Fruit fly (Drosophila melanogaster) whole organism, embryonic: Measurements from ENCODE around the gene CG14230.
A peak's percentile ranks its signal among the peaks of the same experiment; 100 is the strongest.

Experiments used
- Abd-B ChIP-seq: fragments of 200-800 bp; sonication (Bioruptor generic); optimal IDR thresholded peaks from 2 replicates; lab custom pipeline; 2018; ENCODE audit warnings: missing biosample characterization, mild to moderate bottlenecking, missing genetic modification characterization, moderate library complexity
- Adf1 ChIP-seq: fragments of 200-800 bp; sonication (Bioruptor generic); IDR thresholded peaks from 2 replicates; pipeline ENCODE4 v1.3.6; 2022; ENCODE audit warnings: missing biosample characterization, missing genetic modification characterization
- B-H1 ChIP-seq: fragments of 200-800 bp; sonication (Bioruptor generic); IDR thresholded peaks from 3 replicates; pipeline ENCODE4 v1.3.6; 2022; ENCODE audit warnings: missing biosample characterization, missing genetic modification characterization
- CG10147 ChIP-seq: fragments of 200-800 bp; sonication (Bioruptor generic); optimal IDR thresholded peaks from 2 replicates; lab custom pipeline; 2019; ENCODE audit warnings: missing biosample characterization, mild to moderate bottlenecking, missing genetic modification characterization, moderate library complexity
- CG1024 ChIP-seq: fragments of 200-800 bp; sonication (Bioruptor generic); IDR thresholded peaks from 2 replicates; pipeline ENCODE4 v1.3.6; 2022; ENCODE audit warnings: missing biosample characterization, missing genetic modification characterization
- CG10543 ChIP-seq: fragments of 200-800 bp; sonication (Bioruptor generic); optimal IDR thresholded peaks from 3 replicates; lab custom pipeline; 2017; ENCODE audit warnings: missing biosample characterization, mild to moderate bottlenecking, missing genetic modification characterization, moderate library complexity
- CG12155 ChIP-seq: fragments of 200-800 bp; sonication (Bioruptor generic); optimal IDR thresholded peaks from 3 replicates; lab custom pipeline; 2016; ENCODE audit warnings: missing biosample characterization, missing genetic modification characterization
- CG12391 ChIP-seq: fragments of 200-800 bp; sonication (Bioruptor generic); optimal IDR thresholded peaks from 3 replicates; lab custom pipeline; 2018; ENCODE audit warnings: missing biosample characterization, mild to moderate bottlenecking, missing genetic modification characterization, moderate library complexity
- CG13296 ChIP-seq: fragments of 200-800 bp; sonication (Bioruptor generic); optimal IDR thresholded peaks from 3 replicates; lab custom pipeline; 2018; ENCODE audit warnings: missing biosample characterization, mild to moderate bottlenecking, missing genetic modification characterization
- CG14667 ChIP-seq: fragments of 200-800 bp; sonication (Bioruptor generic); IDR thresholded peaks from 2 replicates; pipeline ENCODE4 v1.3.6; 2022; ENCODE audit warnings: missing biosample characterization, missing genetic modification characterization
- CG15011 ChIP-seq: fragments of 200-800 bp; sonication (Bioruptor generic); optimal IDR thresholded peaks from 3 replicates; lab custom pipeline; 2018; ENCODE audit warnings: missing biosample characterization, mild to moderate bottlenecking, missing genetic modification characterization
- CG18619 ChIP-seq: fragments of 200-800 bp; sonication (Bioruptor generic); optimal IDR thresholded peaks from 3 replicates; lab custom pipeline; 2017; ENCODE audit warnings: missing biosample characterization, mild to moderate bottlenecking, missing genetic modification characterization
- CG32772 ChIP-seq: fragments of 200-800 bp; sonication (Bioruptor generic); IDR thresholded peaks from 2 replicates; pipeline ENCODE4 v1.3.6; 2022; ENCODE audit warnings: missing biosample characterization, missing genetic modification characterization
- CG3407 ChIP-seq: fragments of 200-800 bp; sonication (Bioruptor generic); optimal IDR thresholded peaks from 2 replicates; lab custom pipeline; 2018; ENCODE audit warnings: missing biosample characterization, mild to moderate bottlenecking, missing genetic modification characterization
- CG3838 ChIP-seq: fragments of 200-800 bp; sonication (Bioruptor generic); optimal IDR thresholded peaks from 3 replicates; lab custom pipeline; 2016; ENCODE audit warnings: missing biosample characterization, missing genetic modification characterization
- CG4707 ChIP-seq: fragments of 200-800 bp; sonication (Bioruptor generic); optimal IDR thresholded peaks from 2 replicates; lab custom pipeline; 2018; ENCODE audit warnings: missing biosample characterization, mild to moderate bottlenecking, missing genetic modification characterization, moderate library complexity
- CG4730 ChIP-seq: fragments of 200-800 bp; sonication (Bioruptor generic); IDR thresholded peaks from 2 replicates; pipeline ENCODE4 v1.3.6; 2022; ENCODE audit warnings: missing biosample characterization, missing genetic modification characterization
- CG4820 ChIP-seq: fragments of 200-800 bp; sonication (Bioruptor generic); optimal IDR thresholded peaks from 3 replicates; lab custom pipeline; 2016; ENCODE audit warnings: missing biosample characterization, missing genetic modification characterization
- CG5953 ChIP-seq: fragments of 200-800 bp; sonication (Bioruptor generic); IDR thresholded peaks from 2 replicates; pipeline ENCODE4 v1.3.6; 2022; ENCODE audit warnings: missing biosample characterization, missing genetic modification characterization
- CG6175 ChIP-seq: fragments of 200-800 bp; sonication (Bioruptor generic); IDR thresholded peaks from 3 replicates; pipeline ENCODE4 v1.3.6; 2022; ENCODE audit warnings: missing biosample characterization, missing genetic modification characterization
- CG6854 ChIP-seq: fragments of 200-800 bp; sonication (Bioruptor generic); optimal IDR thresholded peaks from 3 replicates; lab custom pipeline; 2017; ENCODE audit warnings: missing biosample characterization, mild to moderate bottlenecking, missing genetic modification characterization
- CG9932 ChIP-seq: fragments of 200-800 bp; sonication (Bioruptor generic); IDR thresholded peaks from 2 replicates; pipeline ENCODE4 v1.3.6; 2022; ENCODE audit warnings: missing biosample characterization, missing genetic modification characterization
- CTCF ChIP-seq: fragments of 200-800 bp; sonication (Bioruptor generic); optimal IDR thresholded peaks from 2 replicates; lab custom pipeline; 2017; ENCODE audit warnings: missing biosample characterization, mild to moderate bottlenecking, missing genetic modification characterization, moderate library complexity
- CoRest ChIP-seq: fragments of 200-800 bp; sonication (Bioruptor generic); optimal IDR thresholded peaks from 3 replicates; lab custom pipeline; 2018; ENCODE audit warnings: missing biosample characterization, mild to moderate bottlenecking, missing genetic modification characterization, moderate library complexity
- Doc2 ChIP-seq: fragments of 200-800 bp; sonication (Bioruptor generic); IDR thresholded peaks from 2 replicates; pipeline ENCODE4 v1.3.6; 2022; ENCODE audit warnings: missing biosample characterization, missing genetic modification characterization
- ERR ChIP-seq: fragments of 200-800 bp; sonication (Bioruptor generic); optimal IDR thresholded peaks from 2 replicates; lab custom pipeline; 2016; ENCODE audit warnings: missing biosample characterization, missing genetic modification characterization
- Gug ChIP-seq: fragments of 200-800 bp; sonication (Bioruptor generic); IDR thresholded peaks from 4 replicates; pipeline ENCODE4 v1.3.6; 2022; ENCODE audit warnings: missing biosample characterization, missing genetic modification characterization
- HLH54F ChIP-seq: fragments of 200-800 bp; sonication (Bioruptor generic); optimal IDR thresholded peaks from 3 replicates; lab custom pipeline; 2016; ENCODE audit warnings: missing biosample characterization, missing genetic modification characterization
- Hr78 ChIP-seq, 2 experiments: fragments of 200-800 bp in 1 of 2; fragments of >200 bp in 1 of 2; sonication (Bioruptor generic) in 1 of 2; optimal IDR thresholded peaks; 2 replicates each; lab custom pipeline; 2017 to 2019; ENCODE audit warnings: missing biosample characterization in 2 of 2, missing genetic modification characterization in 2 of 2, mild to moderate bottlenecking in 1 of 2, moderate library complexity in 1 of 2
- Lim3 ChIP-seq: fragments of 200-800 bp; sonication (Bioruptor generic); IDR thresholded peaks from 2 replicates; pipeline ENCODE4 v1.3.6; 2022; ENCODE audit warnings: missing biosample characterization, missing genetic modification characterization
- Nf-YA ChIP-seq: fragments of 200-800 bp; sonication (Bioruptor generic); IDR thresholded peaks from 2 replicates; pipeline ENCODE4 v1.3.6; 2022; ENCODE audit warnings: missing biosample characterization, missing genetic modification characterization
- Oaz ChIP-seq: fragments of 200-800 bp; sonication (Bioruptor generic); IDR thresholded peaks from 2 replicates; pipeline ENCODE4 v1.3.6; 2022; ENCODE audit warnings: missing biosample characterization, missing genetic modification characterization
- Optix ChIP-seq: fragments of 200-800 bp; sonication (Bioruptor generic); IDR thresholded peaks from 3 replicates; pipeline ENCODE4 v1.3.6; 2022; ENCODE audit warnings: missing biosample characterization, missing genetic modification characterization
- Side ChIP-seq: fragments of 200-800 bp; sonication (Bioruptor generic); optimal IDR thresholded peaks from 2 replicates; lab custom pipeline; 2016; ENCODE audit warnings: missing biosample characterization, missing genetic modification characterization
- Sox102F ChIP-seq: fragments of 200-800 bp; sonication (Bioruptor generic); optimal IDR thresholded peaks from 2 replicates; lab custom pipeline; 2018; ENCODE audit warnings: missing biosample characterization, mild to moderate bottlenecking, missing genetic modification characterization, moderate library complexity
- ara ChIP-seq: fragments of 200-800 bp; sonication (Bioruptor generic); IDR thresholded peaks from 2 replicates; pipeline ENCODE4 v1.3.6; 2022; ENCODE audit warnings: missing biosample characterization, missing genetic modification characterization
- az2 ChIP-seq: fragments of 200-800 bp; sonication (Bioruptor generic); optimal IDR thresholded peaks from 3 replicates; lab custom pipeline; 2016; ENCODE audit warnings: missing biosample characterization, missing genetic modification characterization
- btn ChIP-seq: fragments of 200-800 bp; sonication (Bioruptor generic); optimal IDR thresholded peaks from 2 replicates; lab custom pipeline; 2016; ENCODE audit warnings: missing biosample characterization, missing genetic modification characterization
- chn ChIP-seq: fragments of 200-800 bp; sonication (Bioruptor generic); optimal IDR thresholded peaks from 2 replicates; lab custom pipeline; 2016; ENCODE audit warnings: missing biosample characterization, missing genetic modification characterization
- dan ChIP-seq: fragments of 200-800 bp; sonication (Bioruptor generic); IDR thresholded peaks from 2 replicates; pipeline ENCODE4 v1.3.6; 2022; ENCODE audit warnings: missing biosample characterization, missing genetic modification characterization
- dm ChIP-seq: fragments of 200-800 bp; sonication (Bioruptor generic); optimal IDR thresholded peaks from 3 replicates; lab custom pipeline; 2016; ENCODE audit warnings: missing biosample characterization, missing genetic modification characterization
- eve ChIP-seq, 2 experiments: fragments of >200 bp; optimal IDR thresholded peaks; 2 replicates each; lab custom pipeline; 2017; ENCODE audit warnings: missing biosample characterization in 2 of 2, missing genetic modification characterization in 2 of 2
- ewg ChIP-seq: fragments of 200-800 bp; sonication (Bioruptor generic); optimal IDR thresholded peaks from 3 replicates; lab custom pipeline; 2017; ENCODE audit warnings: mild to moderate bottlenecking, missing biosample characterization, missing genetic modification reagents, missing genetic modification characterization
- gfzf ChIP-seq: fragments of 200-800 bp; sonication (Bioruptor generic); optimal IDR thresholded peaks from 2 replicates; lab custom pipeline; 2016; ENCODE audit warnings: missing biosample characterization, mild to moderate bottlenecking, missing genetic modification characterization, moderate library complexity
- kah ChIP-seq: fragments of 200-800 bp; sonication (Bioruptor generic); optimal IDR thresholded peaks from 2 replicates; lab custom pipeline; 2018; ENCODE audit warnings: missing biosample characterization, mild to moderate bottlenecking, missing genetic modification characterization
- mld ChIP-seq: fragments of 200-800 bp; sonication (Bioruptor generic); IDR thresholded peaks from 3 replicates; pipeline ENCODE4 v1.3.6; 2022; ENCODE audit warnings: missing biosample characterization, missing genetic modification characterization; ENCODE audit not compliant: partially characterized antibody
- nau ChIP-seq: fragments of 200-800 bp; sonication (Bioruptor generic); optimal IDR thresholded peaks from 3 replicates; lab custom pipeline; 2017; ENCODE audit warnings: missing biosample characterization, mild to moderate bottlenecking, missing genetic modification characterization, missing genetic modification reagents
- odd ChIP-seq: fragments of 200-800 bp; sonication (Bioruptor generic); optimal IDR thresholded peaks from 2 replicates; lab custom pipeline; 2017; ENCODE audit warnings: missing biosample characterization, mild to moderate bottlenecking, missing genetic modification characterization
- onecut ChIP-seq: fragments of 200-800 bp; sonication (Bioruptor generic); IDR thresholded peaks from 2 replicates; pipeline ENCODE4 v1.3.6; 2022; ENCODE audit warnings: missing biosample characterization, missing genetic modification characterization
- pb ChIP-seq: fragments of 200-800 bp; sonication (Bioruptor generic); optimal IDR thresholded peaks from 3 replicates; lab custom pipeline; 2016; ENCODE audit warnings: missing biosample characterization, missing genetic modification characterization
- phol ChIP-seq: fragments of 200-800 bp; sonication (Bioruptor generic); optimal IDR thresholded peaks from 3 replicates; lab custom pipeline; 2018; ENCODE audit warnings: missing biosample characterization, mild to moderate bottlenecking, missing genetic modification characterization, moderate library complexity
- sr ChIP-seq: fragments of 200-800 bp; sonication (Bioruptor generic); IDR thresholded peaks from 3 replicates; pipeline ENCODE4 v1.3.6; 2022; ENCODE audit warnings: missing biosample characterization, missing genetic modification characterization
- tin ChIP-seq: fragments of 200-800 bp; sonication (Bioruptor generic); optimal IDR thresholded peaks from 3 replicates; lab custom pipeline; 2016; ENCODE audit warnings: missing biosample characterization, missing genetic modification characterization
- z ChIP-seq: fragments of 200-800 bp; sonication (Bioruptor generic); IDR thresholded peaks from 3 replicates; pipeline ENCODE4 v1.3.6; 2022; ENCODE audit warnings: missing biosample characterization, missing genetic modification characterization

The CG14230 gene

dm6 chrX:19748565-19748964 lies 44.6 kb downstream of the CG14230 start (continued):
- no peak for TF ChIP-seq CG1024 (GFP tag; lab: Robert Waterston, UW)
- TF ChIP-seq CG6854, result no peak
- no peak for TF ChIP-seq CG15011 (GFP tag; lab: Kevin White, UChicago)
- no peak for TF ChIP-seq kah (GFP tag; lab: Kevin White, UChicago)
- no peak for TF ChIP-seq Sox102F
- TF ChIP-seq tin (GFP tag; lab: Kevin White, UChicago), result no peak
- TF ChIP-seq CG3407 (GFP tag; lab: Kevin White, UChicago), result no peak
- TF ChIP-seq Side (GFP tag; lab: Kevin White, UChicago), result no peak
- no peak for TF ChIP-seq pb
- TF ChIP-seq CG14667 (GFP tag; lab: Robert Waterston, UW), result no peak
- TF ChIP-seq CG12155 (GFP tag; lab: Kevin White, UChicago), result no peak
- no peak for TF ChIP-seq odd (GFP tag; lab: Kevin White, UChicago)
- TF ChIP-seq CTCF (GFP tag; lab: Kevin White, UChicago), result no peak
- TF ChIP-seq B-H1 (GFP tag; lab: Robert Waterston, UW), result no peak
- TF ChIP-seq CG12391 (tag; lab: Kevin White, UChicago), result no peak
- no peak for TF ChIP-seq mld (GFP tag; lab: Robert Waterston, UW)
- TF ChIP-seq CG10543, result no peak
- TF ChIP-seq Oaz (GFP tag; lab: Robert Waterston, UW), result no peak
- no peak for TF ChIP-seq CG9932 (GFP tag; lab: Robert Waterston, UW)
- no peak for TF ChIP-seq Lim3
- no peak for TF ChIP-seq ERR
- TF ChIP-seq Doc2 (GFP tag; lab: Robert Waterston, UW), result no peak
- TF ChIP-seq HLH54F (GFP tag; lab: Kevin White, UChicago), result no peak
- no peak for TF ChIP-seq z
- no peak for TF ChIP-seq dan (GFP tag; lab: Robert Waterston, UW)
- TF ChIP-seq CG4707 (GFP tag; lab: Kevin White, UChicago), result no peak
- TF ChIP-seq gfzf (GFP tag; lab: Kevin White, UChicago), result peak; percentile 29
- TF ChIP-seq onecut (GFP tag; lab: Robert Waterston, UW), result peak; percentile 53
- no peak for TF ChIP-seq Gug (GFP tag; lab: Robert Waterston, UW)
- TF ChIP-seq az2 (GFP tag; lab: Kevin White, UChicago), result no peak
- TF ChIP-seq phol, result peak; percentile 45
- no peak for TF ChIP-seq sr (GFP tag; lab: Robert Waterston, UW)
- peak; percentile 54 for TF ChIP-seq CoRest (tag; lab: Kevin White, UChicago)
- TF ChIP-seq CG18619 (GFP tag; lab: Kevin White, UChicago), result no peak
- no peak for TF ChIP-seq Hr78 (GFP tag; optimal IDR thresholded peaks at IDR 0.05; lab: Kevin White, UChicago)
- TF ChIP-seq CG5953, result no peak
- TF ChIP-seq ewg (GFP tag; lab: Kevin White, UChicago), result peak; percentile 22
- no peak for TF ChIP-seq chn
- no peak for TF ChIP-seq CG3838 (GFP tag; lab: Kevin White, UChicago)
- TF ChIP-seq nau, result no peak
- TF ChIP-seq CG4820 (GFP tag; lab: Kevin White, UChicago), result no peak
- TF ChIP-seq Optix (GFP tag; lab: Robert Waterston, UW), result no peak
- TF ChIP-seq ara, result no peak
- TF ChIP-seq btn, result no peak
- TF ChIP-seq eve (GFP tag; optimal IDR thresholded peaks at IDR 0.05; lab: Kevin White, UChicago), result no peak
- no peak for TF ChIP-seq CG13296 (GFP tag; lab: Kevin White, UChicago)
- no peak for TF ChIP-seq CG4730 (GFP tag; lab: Robert Waterston, UW)
- no peak for TF ChIP-seq dm (GFP tag; lab: Kevin White, UChicago)
- TF ChIP-seq Abd-B (GFP tag; lab: Kevin White, UChicago), result peak; percentile 65
- TF ChIP-seq CG6175 (GFP tag; lab: Robert Waterston, UW), result no peak
- no peak for TF ChIP-seq CG32772 (GFP tag; lab: Robert Waterston, UW)
- TF ChIP-seq Nf-YA (GFP tag; lab: Robert Waterston, UW), result no peak
- no peak for TF ChIP-seq CG10147 (GFP tag; lab: Kevin White, UChicago)
- TF ChIP-seq Adf1 (GFP tag; lab: Robert Waterston, UW), result no peak
